Worm (Caenorhabditis elegans): ENCODE data around the gene T25B6.6.
A peak's percentile ranks its signal among the peaks of the same experiment; 100 is the strongest.

T25B6.6 gene

ce11 chrX:8995527-8995946, 27.1 kb downstream of the T25B6.6 start (continued):
- TF ChIP-seq pros-1 (tag; optimal IDR thresholded peaks at IDR 0.05) (no peak), tbx-7 (tag; optimal IDR thresholded peaks at IDR 0.05) (no peak), ceh-24 (tag; optimal IDR thresholded peaks at IDR 0.05) (no peak), pax-1 (tag; optimal IDR thresholded peaks at IDR 0.05) (no peak), eyg-1 (tag; optimal IDR thresholded peaks at IDR 0.05) (no peak), Y22D7AL.16 (tag; optimal IDR thresholded peaks at IDR 0.05) (peak; percentile 8), ttx-3 (tag; optimal IDR thresholded peaks at IDR 0.05) (no peak), K09A11.1 (tag; optimal IDR thresholded peaks at IDR 0.05; ENCODE audit: insufficient read depth) (no peak), tbx-2 (tag; optimal IDR thresholded peaks at IDR 0.05) (peak; percentile 74), ama-1 (optimal IDR thresholded peaks at IDR 0.05) (no peak), K02D7.2 (tag; optimal IDR thresholded peaks at IDR 0.05) (no peak), ceh-22 (tag; optimal IDR thresholded peaks at IDR 0.05) (no peak), hlh-6 (tag; optimal IDR thresholded peaks at IDR 0.05) (no peak), T23F11.4 (GFP tag; optimal IDR thresholded peaks at IDR 0.05) (no peak), ceh-6 (GFP tag; optimal IDR thresholded peaks at IDR 0.05) (no peak), ceh-9 (tag; optimal IDR thresholded peaks at IDR 0.05) (no peak)

ce11 chrX:8991856-8992456, 30.7 kb downstream of the T25B6.6 start, which contains the start of gene C24A3.4:
C24A3.4 (plus strand) TSS chrX:8992406.
- TF ChIP-seq zip-5 (tag; optimal IDR thresholded peaks at IDR 0.05) (no peak), elt-2 (tag; optimal IDR thresholded peaks at IDR 0.05) (peak; percentile 14), fkh-10 (GFP tag; optimal IDR thresholded peaks at IDR 0.05) (no peak)

- TF ChIP-seq rnt-1 (tag; optimal IDR thresholded peaks at IDR 0.05) (no peak), unc-3 (GFP tag; conservative IDR thresholded peaks at IDR 0.05) (no peak), unc-3 (tag; optimal IDR thresholded peaks at IDR 0.05) (no peak), ceh-34 (tag; optimal IDR thresholded peaks at IDR 0.05) (no peak), ceh-14 (tag; optimal IDR thresholded peaks at IDR 0.05) (no peak), pax-1 (tag; optimal IDR thresholded peaks at IDR 0.05) (no peak), ets-4 (tag; optimal IDR thresholded peaks at IDR 0.05) (no peak), ceh-19 (GFP tag; optimal IDR thresholded peaks at IDR 0.05) (no peak), hlh-6 (tag; optimal IDR thresholded peaks at IDR 0.05) (no peak), eyg-1 (tag; optimal IDR thresholded peaks at IDR 0.05) (no peak), che-1 (tag; optimal IDR thresholded peaks at IDR 0.05) (no peak), ceh-22 (tag; optimal IDR thresholded peaks at IDR 0.05) (no peak), unc-86 (tag; optimal IDR thresholded peaks at IDR 0.05) (no peak), T23F11.4 (GFP tag; optimal IDR thresholded peaks at IDR 0.05) (no peak), elt-4 (tag; optimal IDR thresholded peaks at IDR 0.05) (no peak)
These were observed 34.9 kb downstream of the T25B6.6 start, which contains the start of gene twk-18 for ce11 chrX:8987828-8988227. twk-18 (plus strand) TSS chrX:8988128.

ce11 chrX:8986452-8986851, 36.2 kb downstream of the T25B6.6 start:
- TF ChIP-seq zip-5 (tag; optimal IDR thresholded peaks at IDR 0.05) (no peak), madf-2 (tag; optimal IDR thresholded peaks at IDR 0.05) (no peak), pros-1 (tag; optimal IDR thresholded peaks at IDR 0.05) (no peak), hlh-13 (GFP tag; optimal IDR thresholded peaks at IDR 0.05) (no peak), eyg-1 (tag; optimal IDR thresholded peaks at IDR 0.05) (no peak), ceh-24 (tag; optimal IDR thresholded peaks at IDR 0.05) (no peak), K02D7.2 (tag; optimal IDR thresholded peaks at IDR 0.05) (no peak), C38D4.7 (GFP tag; optimal IDR thresholded peaks at IDR 0.05) (no peak), tbx-7 (tag; optimal IDR thresholded peaks at IDR 0.05) (no peak), fkh-10 (GFP tag; optimal IDR thresholded peaks at IDR 0.05) (no peak), ceh-18 (tag; optimal IDR thresholded peaks at IDR 0.05) (peak; percentile 88), T23F11.4 (GFP tag; optimal IDR thresholded peaks at IDR 0.05) (no peak), ceh-2 (tag; optimal IDR thresholded peaks at IDR 0.05) (no peak), rnt-1 (tag; optimal IDR thresholded peaks at IDR 0.05) (peak; percentile 21), unc-55 (GFP tag; optimal IDR thresholded peaks at IDR 0.05) (peak; percentile 20), ceh-14 (tag; optimal IDR thresholded peaks at IDR 0.05) (no peak), gmeb-2 (tag; optimal IDR thresholded peaks at IDR 0.05) (no peak)

Data from whole organism, late embryonic.